Fruit fly (Drosophila melanogaster): Measurements from ENCODE around the gene Glyp.

Glyp gene

dm6 chr2L:2177312-2177968 lies 46.8 kb downstream of the Glyp start (continued):
- TF ChIP-seq CG16779 (tag; optimal IDR thresholded peaks at IDR 0.05) (no peak), salr (GFP tag; optimal IDR thresholded peaks at IDR 0.05) (peak in 1 of 2 experiments; percentile 54), CG6792 (GFP tag; optimal IDR thresholded peaks at IDR 0.05) (peak; percentile 64), Met (GFP tag; optimal IDR thresholded peaks at IDR 0.05) (peak; percentile 78), cyc (GFP tag; optimal IDR thresholded peaks at IDR 0.05) (peak; percentile 72), CG10631 (GFP tag; optimal IDR thresholded peaks at IDR 0.05) (peak; percentile 73), net (GFP tag; optimal IDR thresholded peaks at IDR 0.05) (peak; percentile 57), Eip75B (GFP tag; optimal IDR thresholded peaks at IDR 0.05) (peak; percentile 63), CG6808 (GFP tag; optimal IDR thresholded peaks at IDR 0.05) (no peak), OdsH (GFP tag; optimal IDR thresholded peaks at IDR 0.05) (peak; percentile 63), Ets21C (GFP tag; optimal IDR thresholded peaks at IDR 0.05) (peak; percentile 70), Lpt (GFP tag; optimal IDR thresholded peaks at IDR 0.05) (no peak), Sox15 (GFP tag; optimal IDR thresholded peaks at IDR 0.05) (peak; percentile 67), CG11762 (GFP tag; optimal IDR thresholded peaks at IDR 0.05; ENCODE audit: insufficient read depth) (peak; percentile 75), CG31627 (GFP tag; optimal IDR thresholded peaks at IDR 0.05) (peak; percentile 78), pdm3 (GFP tag; optimal IDR thresholded peaks at IDR 0.05) (peak; percentile 78), Smox (GFP tag; optimal IDR thresholded peaks at IDR 0.05) (peak; percentile 76), Eip78C (GFP tag) (peak; percentile 92), esn (GFP tag; optimal IDR thresholded peaks at IDR 0.05) (peak; percentile 86), CG6854 (GFP tag; optimal IDR thresholded peaks at IDR 0.05) (no peak), CG8319 (GFP tag; optimal IDR thresholded peaks at IDR 0.05) (peak; percentile 66), CG32006 (GFP tag; optimal IDR thresholded peaks at IDR 0.05) (peak; percentile 59), CG11902 (GFP tag; optimal IDR thresholded peaks at IDR 0.05) (peak; percentile 49), spab (GFP tag; optimal IDR thresholded peaks at IDR 0.05) (peak; percentile 25), Gug (GFP tag; IDR thresholded peaks at IDR 0.05) (no peak), CG6163 (GFP tag; IDR thresholded peaks at IDR 0.05) (peak; percentile 50; the same call in 2 of the 3 replicates), CG3919 (GFP tag; optimal IDR thresholded peaks at IDR 0.05) (peak; percentile 71), Ets96B (tag; optimal IDR thresholded peaks at IDR 0.05) (peak; percentile 64), CG8119 (GFP tag; IDR thresholded peaks at IDR 0.05) (peak; percentile 15; the same call in 1 of the 3 replicates), Eip93F (GFP tag; optimal IDR thresholded peaks at IDR 0.05) (peak; percentile 52), CG6276 (GFP tag; optimal IDR thresholded peaks at IDR 0.05) (peak; percentile 22)

dm6 chr2L:2177969-2178809 lies 47.6 kb downstream of the Glyp start, which contains the start of gene aop:
Gene aop (minus strand): TSS chr2L:2178754.
- TF ChIP-seq CG15336 (GFP tag; IDR thresholded peaks at IDR 0.05) (peak; percentile 48), CG8319 (GFP tag; optimal IDR thresholded peaks at IDR 0.05) (no peak), CG10669 (GFP tag; optimal IDR thresholded peaks at IDR 0.05) (no peak), vri (GFP tag; optimal IDR thresholded peaks at IDR 0.05) (peak; percentile 52), OdsH (GFP tag; optimal IDR thresholded peaks at IDR 0.05) (no peak), eg (GFP tag; IDR thresholded peaks at IDR 0.05) (no peak; the same call in 2 of the 3 replicates), Hr39 (GFP tag; optimal IDR thresholded peaks at IDR 0.05) (no peak), CG32006 (GFP tag; optimal IDR thresholded peaks at IDR 0.05) (no peak), dac (GFP tag; optimal IDR thresholded peaks at IDR 0.05) (no peak), Hr4 (GFP tag; optimal IDR thresholded peaks at IDR 0.05) (no peak), Eip93F (GFP tag; optimal IDR thresholded peaks at IDR 0.05) (peak; percentile 55), Sox14 (GFP tag; optimal IDR thresholded peaks at IDR 0.05) (peak; percentile 42), CG3919 (GFP tag; optimal IDR thresholded peaks at IDR 0.05) (peak; percentile 40), net (GFP tag; optimal IDR thresholded peaks at IDR 0.05) (peak; percentile 58), CG8632 (GFP tag; optimal IDR thresholded peaks at IDR 0.05) (peak; percentile 25), fkh (GFP tag; optimal IDR thresholded peaks at IDR 0.05) (peak; percentile 70), CG8119 (GFP tag; IDR thresholded peaks at IDR 0.05) (no peak), pdm3 (GFP tag; optimal IDR thresholded peaks at IDR 0.05) (peak; percentile 28), CG3032 (tag; optimal IDR thresholded peaks at IDR 0.05) (no peak), CG6792 (GFP tag; optimal IDR thresholded peaks at IDR 0.05) (no peak), fd85E (GFP tag; optimal IDR thresholded peaks at IDR 0.05) (no peak), esn (GFP tag; optimal IDR thresholded peaks at IDR 0.05) (peak; percentile 23), CG6854 (GFP tag; optimal IDR thresholded peaks at IDR 0.05) (peak; percentile 54), Lpt (GFP tag; optimal IDR thresholded peaks at IDR 0.05) (no peak), cyc (GFP tag; optimal IDR thresholded peaks at IDR 0.05) (no peak), CG7368 (GFP tag; optimal IDR thresholded peaks at IDR 0.05) (no peak), CG11902 (GFP tag; optimal IDR thresholded peaks at IDR 0.05) (no peak), Ets21C (GFP tag; optimal IDR thresholded peaks at IDR 0.05) (no peak), lz (GFP tag; optimal IDR thresholded peaks at IDR 0.05) (peak; percentile 1), svp (GFP tag) (peak; percentile 85), Met (GFP tag; optimal IDR thresholded peaks at IDR 0.05) (peak; percentile 58), CG6808 (GFP tag; optimal IDR thresholded peaks at IDR 0.05) (peak; percentile 40)
